6 fruit fly cellular contexts compared by ENCODE assay signal in genomic region chr3R:31059036-31059806, dm6.
A peak's percentile ranks its signal among the peaks of the same experiment; 100 is the strongest.
TF ChIP-seq lines count a peak whose summit lies in the region.

No protein-coding gene starts in this region.

- TF ChIP-seq CTCF in whole organism, embryonic (GFP tag; optimal IDR thresholded peaks at IDR 0.05; lab: Kevin White, UChicago): peak; percentile 37

TF ChIP-seq in whole organism, 6 proteins besides CTCF, POLR2A, EP300 and RAD21:
- TF ChIP-seq CG8478 (optimal IDR thresholded peaks at IDR 0.05; lab: Kevin White, UChicago) (no peak), Dll (optimal IDR thresholded peaks at IDR 0.05; lab: Kevin White, UChicago) (peak; percentile 25), pan (optimal IDR thresholded peaks at IDR 0.05; lab: Kevin White, UChicago) (no peak), EcR (GFP tag; optimal IDR thresholded peaks at IDR 0.05; lab: Kevin White, UChicago) (no peak), usp (GFP tag; optimal IDR thresholded peaks at IDR 0.05; lab: Kevin White, UChicago) (no peak), psq (optimal IDR thresholded peaks at IDR 0.05; lab: Kevin White, UChicago) (no peak)

TF ChIP-seq in whole organism, adult, 20 proteins besides CTCF, POLR2A, EP300 and RAD21 (continues in another document):
- TF ChIP-seq CG7101 (tag; optimal IDR thresholded peaks at IDR 0.05; lab: Kevin White, UChicago) (peak; percentile 80), toe (GFP tag; optimal IDR thresholded peaks at IDR 0.05; lab: Kevin White, UChicago) (no peak), CG5204 (GFP tag; optimal IDR thresholded peaks at IDR 0.05; lab: Kevin White, UChicago) (no peak), CG11617 (GFP tag; optimal IDR thresholded peaks at IDR 0.05; lab: Kevin White, UChicago) (peak; percentile 77), kay (GFP tag; lab: Kevin White, UChicago; ENCODE audit: borderline replicate concordance) (peak; percentile 99), tj (GFP tag; optimal IDR thresholded peaks at IDR 0.05; lab: Kevin White, UChicago) (peak; percentile 78), CG7045 (GFP tag; optimal IDR thresholded peaks at IDR 0.05; lab: Kevin White, UChicago) (peak; percentile 83), CG14711 (tag; optimal IDR thresholded peaks at IDR 0.05; lab: Kevin White, UChicago) (peak; percentile 80), CG1620 (GFP tag; optimal IDR thresholded peaks at IDR 0.05; lab: Kevin White, UChicago) (no peak), Hr96 (GFP tag; optimal IDR thresholded peaks at IDR 0.05; lab: Kevin White, UChicago) (peak; percentile 17), CG12768 (GFP tag; optimal IDR thresholded peaks at IDR 0.05; lab: Kevin White, UChicago) (peak; percentile 81), Crg-1 (GFP tag; optimal IDR thresholded peaks at IDR 0.05; lab: Kevin White, UChicago) (no peak), Clk (GFP tag; optimal IDR thresholded peaks at IDR 0.05; lab: Kevin White, UChicago) (peak; percentile 68), bab1 (GFP tag; optimal IDR thresholded peaks at IDR 0.05; lab: Kevin White, UChicago) (peak; percentile 83), pad (GFP tag; optimal IDR thresholded peaks at IDR 0.05; lab: Kevin White, UChicago) (no peak), ovo (GFP tag; optimal IDR thresholded peaks at IDR 0.05; lab: Kevin White, UChicago) (no peak), Mnt (GFP tag; optimal IDR thresholded peaks at IDR 0.05; lab: Kevin White, UChicago) (no peak)

TF ChIP-seq in whole organism, embryonic, 481 proteins besides CTCF, POLR2A, EP300 and RAD21 (continues in another document):
- TF ChIP-seq CG18011 (GFP tag; optimal IDR thresholded peaks at IDR 0.05; lab: Kevin White, UChicago) (peak; percentile 55), H15 (GFP tag; IDR thresholded peaks at IDR 0.05; lab: Robert Waterston, UW) (peak; percentile 64; the same call in 2 of the 3 replicates), nerfin-1 (tag; optimal IDR thresholded peaks at IDR 0.05; lab: Kevin White, UChicago) (peak; percentile 78), HHEX (GFP tag; optimal IDR thresholded peaks at IDR 0.05; lab: Kevin White, UChicago) (peak; percentile 73), Sox100B (GFP tag; optimal IDR thresholded peaks at IDR 0.05; lab: Kevin White, UChicago) (peak; percentile 95), Dip3 (GFP tag; optimal IDR thresholded peaks at IDR 0.05; lab: Kevin White, UChicago) (no peak), CoRest (tag; optimal IDR thresholded peaks at IDR 0.05; lab: Kevin White, UChicago) (peak; percentile 87), vvl (GFP tag; IDR thresholded peaks at IDR 0.05; lab: Robert Waterston, UW) (peak; percentile 90), pfk (GFP tag; optimal IDR thresholded peaks at IDR 0.05; lab: Kevin White, UChicago) (no peak), lab (GFP tag; optimal IDR thresholded peaks at IDR 0.05; lab: Kevin White, UChicago) (peak; percentile 86), Rx (GFP tag; IDR thresholded peaks at IDR 0.05; lab: Robert Waterston, UW) (peak; percentile 51; the same call in 1 of the 2 replicates), ERR (GFP tag; optimal IDR thresholded peaks at IDR 0.05; lab: Kevin White, UChicago) (no peak), CrebB (tag; optimal IDR thresholded peaks at IDR 0.05; lab: Kevin White, UChicago) (peak; percentile 30), Deaf1 (tag; optimal IDR thresholded peaks at IDR 0.05; lab: Kevin White, UChicago) (peak; percentile 58), Aef1 (GFP tag; IDR thresholded peaks at IDR 0.05; lab: Robert Waterston, UW) (peak; percentile 79), CG1233 (GFP tag; optimal IDR thresholded peaks at IDR 0.05; lab: Kevin White, UChicago) (peak; percentile 69), PHDP (tag; optimal IDR thresholded peaks at IDR 0.05; lab: Kevin White, UChicago) (peak; percentile 86)

TF ChIP-seq in whole organism, prepupa, 60 proteins besides CTCF, POLR2A, EP300 and RAD21 (continues in another document):
- no peak for TF ChIP-seq CG6276 (GFP tag; optimal IDR thresholded peaks at IDR 0.05; lab: Kevin White, UChicago)
- peak; percentile 84 for TF ChIP-seq cyc (GFP tag; optimal IDR thresholded peaks at IDR 0.05; lab: Kevin White, UChicago)
- TF ChIP-seq Hr4 (GFP tag; optimal IDR thresholded peaks at IDR 0.05; lab: Kevin White, UChicago): peak; percentile 77
- peak; percentile 75 for TF ChIP-seq Sox14 (GFP tag; optimal IDR thresholded peaks at IDR 0.05; lab: Kevin White, UChicago)
- TF ChIP-seq CG1621 (tag; optimal IDR thresholded peaks at IDR 0.05; lab: Kevin White, UChicago): peak; percentile 62
- TF ChIP-seq Hr38 (GFP tag; optimal IDR thresholded peaks at IDR 0.05; lab: Kevin White, UChicago): no peak
- TF ChIP-seq CG11294 (GFP tag; IDR thresholded peaks at IDR 0.05; lab: Robert Waterston, UW): peak; percentile 20; the same call in 1 of the 2 replicates
- TF ChIP-seq spab (GFP tag; optimal IDR thresholded peaks at IDR 0.05; lab: Kevin White, UChicago): peak; percentile 74
- TF ChIP-seq CG10631 (GFP tag; optimal IDR thresholded peaks at IDR 0.05; lab: Kevin White, UChicago): peak; percentile 86
- TF ChIP-seq ss (GFP tag; optimal IDR thresholded peaks at IDR 0.05; lab: Kevin White, UChicago): peak in 1 of 2 experiments; percentile 86
- TF ChIP-seq CG6808 (GFP tag; optimal IDR thresholded peaks at IDR 0.05; lab: Kevin White, UChicago): peak; percentile 70
- TF ChIP-seq CG16779 (tag; optimal IDR thresholded peaks at IDR 0.05; lab: Kevin White, UChicago): no peak
- peak; percentile 85 for TF ChIP-seq lz (GFP tag; optimal IDR thresholded peaks at IDR 0.05; lab: Kevin White, UChicago)
- peak; percentile 90 for TF ChIP-seq Ets96B (tag; optimal IDR thresholded peaks at IDR 0.05; lab: Kevin White, UChicago)
- TF ChIP-seq CG8632 (GFP tag; optimal IDR thresholded peaks at IDR 0.05; lab: Kevin White, UChicago): peak; percentile 94
- TF ChIP-seq Sox102F (GFP tag; optimal IDR thresholded peaks at IDR 0.05; lab: Kevin White, UChicago): peak; percentile 91
- TF ChIP-seq Smox (GFP tag; optimal IDR thresholded peaks at IDR 0.05; lab: Kevin White, UChicago): peak; percentile 89
- TF ChIP-seq CG3032 (tag; optimal IDR thresholded peaks at IDR 0.05; lab: Kevin White, UChicago): peak; percentile 83

TF ChIP-seq in whole organism, pupa, 21 proteins besides CTCF, POLR2A, EP300 and RAD21 (continues in another document):
- TF ChIP-seq CG12605 (GFP tag; IDR thresholded peaks at IDR 0.05; lab: Robert Waterston, UW) (peak; percentile 56; the same call in 1 of the 2 replicates), EcR (GFP tag; optimal IDR thresholded peaks at IDR 0.05; lab: Kevin White, UChicago) (no peak), gl (tag; optimal IDR thresholded peaks at IDR 0.05; lab: Kevin White, UChicago) (peak; percentile 41), CG32121 (GFP tag; IDR thresholded peaks at IDR 0.05; lab: Robert Waterston, UW) (peak; percentile 81), CG9948 (tag; optimal IDR thresholded peaks at IDR 0.05; lab: Kevin White, UChicago) (peak; percentile 82), CG15710 (tag; optimal IDR thresholded peaks at IDR 0.05; lab: Kevin White, UChicago) (peak; percentile 86), Snoo (tag; optimal IDR thresholded peaks at IDR 0.05; lab: Kevin White, UChicago) (peak; percentile 90), fd96Ca (GFP tag; IDR thresholded peaks at IDR 0.05; lab: Robert Waterston, UW) (no peak), CG34367 (tag; optimal IDR thresholded peaks at IDR 0.05; lab: Kevin White, UChicago) (peak; percentile 70), CG8301 (tag; optimal IDR thresholded peaks at IDR 0.05; lab: Kevin White, UChicago) (peak; percentile 84), CG14655 (GFP tag; optimal IDR thresholded peaks at IDR 0.05; lab: Kevin White, UChicago) (peak; percentile 85), D1 (tag; optimal IDR thresholded peaks at IDR 0.05; lab: Kevin White, UChicago) (peak; percentile 4), CG4496 (GFP tag; IDR thresholded peaks at IDR 0.05; lab: Robert Waterston, UW) (peak; percentile 89; the same call in 2 of the 3 replicates), CG13204 (GFP tag; optimal IDR thresholded peaks at IDR 0.05; lab: Kevin White, UChicago) (no peak), CG10348 (GFP tag; IDR thresholded peaks at IDR 0.05; lab: Robert Waterston, UW) (no peak), CG17806 (tag; optimal IDR thresholded peaks at IDR 0.05; lab: Kevin White, UChicago) (peak; percentile 84), rn (GFP tag; IDR thresholded peaks at IDR 0.05; lab: Robert Waterston, UW) (0 out of 2 replicates have a peak, but pooled peaks have one; percentile 56), Pif1A (GFP tag; optimal IDR thresholded peaks at IDR 0.05; lab: Kevin White, UChicago) (no peak), Pif1B (GFP tag; optimal IDR thresholded peaks at IDR 0.05; lab: Kevin White, UChicago) (peak; percentile 78), Ets98B (GFP tag; IDR thresholded peaks at IDR 0.05; lab: Robert Waterston, UW) (peak; percentile 83)

TF ChIP-seq in whole organism, wandering third instar larva, 38 proteins besides CTCF, POLR2A, EP300 and RAD21 (continues in another document):
- TF ChIP-seq Dif (GFP tag; optimal IDR thresholded peaks at IDR 0.05; lab: Kevin White, UChicago; ENCODE audit: partially characterized antibody): peak; percentile 70
- TF ChIP-seq woc (GFP tag; optimal IDR thresholded peaks at IDR 0.05; lab: Kevin White, UChicago): no peak
- peak; percentile 89 for TF ChIP-seq OdsH (GFP tag; optimal IDR thresholded peaks at IDR 0.05; lab: Kevin White, UChicago)
- TF ChIP-seq Mio (GFP tag; optimal IDR thresholded peaks at IDR 0.05; lab: Kevin White, UChicago): peak; percentile 4
- TF ChIP-seq tai (GFP tag; optimal IDR thresholded peaks at IDR 0.05; lab: Kevin White, UChicago): peak; percentile 50
- peak; percentile 83 for TF ChIP-seq brk (GFP tag; optimal IDR thresholded peaks at IDR 0.05; lab: Kevin White, UChicago)
- peak; percentile 90 for TF ChIP-seq Sp1 (GFP tag; optimal IDR thresholded peaks at IDR 0.05; lab: Kevin White, UChicago)
- TF ChIP-seq Hr78 (GFP tag; optimal IDR thresholded peaks at IDR 0.05; lab: Kevin White, UChicago): no peak
- no peak for TF ChIP-seq usp (GFP tag; optimal IDR thresholded peaks at IDR 0.05; lab: Kevin White, UChicago)
- peak; percentile 74 for TF ChIP-seq Hnf4 (GFP tag; optimal IDR thresholded peaks at IDR 0.05; lab: Kevin White, UChicago)
- no peak for TF ChIP-seq sv (GFP tag; optimal IDR thresholded peaks at IDR 0.05; lab: Kevin White, UChicago)
- peak; percentile 53 for TF ChIP-seq Jra (GFP tag; optimal IDR thresholded peaks at IDR 0.05; lab: Kevin White, UChicago)
- TF ChIP-seq CrebA (GFP tag; optimal IDR thresholded peaks at IDR 0.05; lab: Kevin White, UChicago; ENCODE audit: borderline replicate concordance): no peak
- peak; percentile 89 for TF ChIP-seq rgr (GFP tag; optimal IDR thresholded peaks at IDR 0.05; lab: Kevin White, UChicago)
- no peak for TF ChIP-seq Dfd (GFP tag; optimal IDR thresholded peaks at IDR 0.05; lab: Kevin White, UChicago)
- TF ChIP-seq CG32264 (GFP tag; optimal IDR thresholded peaks at IDR 0.05; lab: Kevin White, UChicago): peak; percentile 35
- no peak for TF ChIP-seq lola (GFP tag; optimal IDR thresholded peaks at IDR 0.05; lab: Kevin White, UChicago)
- TF ChIP-seq Vsx2 (GFP tag; optimal IDR thresholded peaks at IDR 0.05; lab: Kevin White, UChicago; ENCODE audit: partially characterized antibody): no peak
- TF ChIP-seq N (GFP tag; optimal IDR thresholded peaks at IDR 0.05; lab: Kevin White, UChicago): no peak
- peak; percentile 39 for TF ChIP-seq CG9705 (GFP tag; optimal IDR thresholded peaks at IDR 0.05; lab: Kevin White, UChicago)
- no peak for TF ChIP-seq Abd-B (GFP tag; optimal IDR thresholded peaks at IDR 0.05; lab: Kevin White, UChicago)
- no peak for TF ChIP-seq dsf (GFP tag; optimal IDR thresholded peaks at IDR 0.05; lab: Kevin White, UChicago; ENCODE audit: borderline replicate concordance)
